Fruit fly (Drosophila melanogaster) whole organism, pupa: ENCODE data around the gene CG14431.

ENCODE experiments used
- CG10348 ChIP-seq: fragments of 200-800 bp; sonication (Bioruptor generic); IDR thresholded peaks from 2 replicates; pipeline ENCODE4 v1.3.6; 2022; ENCODE audit warnings: missing biosample characterization, missing genetic modification characterization
- CG12605 ChIP-seq: fragments of 200-800 bp; sonication (Bioruptor generic); IDR thresholded peaks from 2 replicates; pipeline ENCODE4 v1.3.6; 2022; ENCODE audit warnings: missing biosample characterization, missing genetic modification characterization
- CG13204 ChIP-seq: fragments of 200-800 bp; sonication (Bioruptor generic); optimal IDR thresholded peaks from 2 replicates; lab custom pipeline; 2018; ENCODE audit warnings: missing biosample characterization, mild to moderate bottlenecking, missing genetic modification characterization, moderate library complexity
- CG14655 ChIP-seq: fragments of 200-800 bp; sonication (Bioruptor generic); optimal IDR thresholded peaks from 3 replicates; lab custom pipeline; 2017; ENCODE audit warnings: mild to moderate bottlenecking, missing biosample characterization, missing genetic modification reagents, missing genetic modification characterization
- CG15710 ChIP-seq: fragments of 200-800 bp; sonication (Bioruptor generic); optimal IDR thresholded peaks from 2 replicates; lab custom pipeline; 2018; ENCODE audit warnings: missing biosample characterization, mild to moderate bottlenecking, missing genetic modification characterization, moderate library complexity
- CG17806 ChIP-seq: fragments of 200-800 bp; sonication (Bioruptor generic); optimal IDR thresholded peaks from 2 replicates; lab custom pipeline; 2018; ENCODE audit warnings: missing biosample characterization, mild to moderate bottlenecking, missing genetic modification characterization, moderate library complexity
- CG32121 ChIP-seq: fragments of 200-800 bp; sonication (Bioruptor generic); IDR thresholded peaks from 2 replicates; pipeline ENCODE4 v1.3.6; 2022; ENCODE audit warnings: missing biosample characterization, missing genetic modification characterization
- CG34367 ChIP-seq: fragments of 200-800 bp; sonication (Bioruptor generic); optimal IDR thresholded peaks from 2 replicates; lab custom pipeline; 2018; ENCODE audit warnings: missing biosample characterization, mild to moderate bottlenecking, missing genetic modification characterization
- CG4496 ChIP-seq: fragments of 200-800 bp; sonication (Bioruptor generic); IDR thresholded peaks from 3 replicates; pipeline ENCODE4 v1.3.6; 2022; ENCODE audit warnings: missing biosample characterization, missing genetic modification characterization
- CG8159 ChIP-seq: fragments of 200-800 bp; sonication (Bioruptor generic); optimal IDR thresholded peaks from 3 replicates; lab custom pipeline; 2018; ENCODE audit warnings: missing biosample characterization, mild to moderate bottlenecking, missing genetic modification characterization, moderate library complexity
- CG8301 ChIP-seq: fragments of 200-800 bp; sonication (Bioruptor generic); optimal IDR thresholded peaks from 2 replicates; lab custom pipeline; 2018; ENCODE audit warnings: missing biosample characterization, mild to moderate bottlenecking, missing genetic modification characterization
- CG9948 ChIP-seq: fragments of 200-800 bp; sonication (Bioruptor generic); optimal IDR thresholded peaks from 2 replicates; lab custom pipeline; 2018; ENCODE audit warnings: missing biosample characterization, mild to moderate bottlenecking, missing genetic modification characterization, moderate library complexity
- D1 ChIP-seq: fragments of 200-800 bp; sonication (Bioruptor generic); optimal IDR thresholded peaks from 2 replicates; lab custom pipeline; 2018; ENCODE audit warnings: missing biosample characterization, mild to moderate bottlenecking, missing genetic modification characterization, moderate library complexity
- EcR ChIP-seq: fragments of 200-800 bp; sonication (Bioruptor generic); optimal IDR thresholded peaks from 3 replicates; lab custom pipeline; 2019; ENCODE audit warnings: missing biosample characterization, missing genetic modification characterization, mild to moderate bottlenecking, moderate library complexity, missing genetic modification reagents
- Ets98B ChIP-seq: fragments of 200-800 bp; sonication (Bioruptor generic); IDR thresholded peaks from 2 replicates; pipeline ENCODE4 v1.3.6; 2022; ENCODE audit warnings: missing biosample characterization, missing genetic modification characterization
- Pif1A ChIP-seq: fragments of 200-800 bp; sonication (Bioruptor generic); optimal IDR thresholded peaks from 3 replicates; lab custom pipeline; 2016; ENCODE audit warnings: missing biosample characterization, missing genetic modification characterization
- Pif1B ChIP-seq: fragments of 200-800 bp; sonication (Bioruptor generic); optimal IDR thresholded peaks from 3 replicates; lab custom pipeline; 2016; ENCODE audit warnings: missing biosample characterization, missing genetic modification characterization
- Snoo ChIP-seq: fragments of 200-800 bp; sonication (Bioruptor generic); optimal IDR thresholded peaks from 3 replicates; lab custom pipeline; 2017; ENCODE audit warnings: missing biosample characterization, mild to moderate bottlenecking, missing genetic modification characterization, inconsistent platforms
- fd96Ca ChIP-seq: fragments of 200-800 bp; sonication (Bioruptor generic); IDR thresholded peaks from 3 replicates; pipeline ENCODE4 v1.3.6; 2022; ENCODE audit warnings: missing biosample characterization, missing genetic modification characterization
- gl ChIP-seq: fragments of 200-800 bp; sonication (Bioruptor generic); optimal IDR thresholded peaks from 2 replicates; lab custom pipeline; 2018; ENCODE audit warnings: missing biosample characterization, mild to moderate bottlenecking, missing genetic modification characterization
- rn ChIP-seq: fragments of 200-800 bp; sonication (Bioruptor generic); IDR thresholded peaks from 2 replicates; pipeline ENCODE4 v1.3.6; 2022; ENCODE audit warnings: missing biosample characterization, missing genetic modification characterization

The CG14431 gene

dm6 chrX:7011063-7011743, 103.1 kb downstream of the CG14431 start, which contains the start of the genes cm, sloth1 and sloth2:
cm (minus strand) TSS chrX:7011145.
sloth1 (plus strand) TSS chrX:7011357.
sloth2 (plus strand) TSS chrX:7011357.
- TF ChIP-seq CG17806 (tag; lab: Kevin White, UChicago) (peak; percentile 71), CG9948 (peak; percentile 64), CG4496 (GFP tag; lab: Robert Waterston, UW) (peak; percentile 84), CG12605 (peak; percentile 62; the same call in 1 of the 2 replicates), Pif1B (GFP tag; lab: Kevin White, UChicago) (peak; percentile 80), CG15710 (tag; lab: Kevin White, UChicago) (peak; percentile 82), fd96Ca (GFP tag; lab: Robert Waterston, UW) (peak; percentile 84), rn (peak; percentile 34; the same call in 1 of the 2 replicates), CG8301 (tag; lab: Kevin White, UChicago) (peak; percentile 72), EcR (GFP tag; lab: Kevin White, UChicago) (no peak), Ets98B (GFP tag; lab: Robert Waterston, UW) (peak; percentile 78), gl (peak; percentile 50), Snoo (tag; lab: Kevin White, UChicago) (peak; percentile 68), D1 (tag; lab: Kevin White, UChicago) (no peak), CG10348 (GFP tag; lab: Robert Waterston, UW) (no peak), CG32121 (GFP tag; lab: Robert Waterston, UW) (peak; percentile 85), CG14655 (GFP tag; lab: Kevin White, UChicago) (peak; percentile 75), Pif1A (GFP tag; lab: Kevin White, UChicago) (peak; percentile 83), CG8159 (tag; lab: Kevin White, UChicago) (peak; percentile 76), CG13204 (GFP tag; lab: Kevin White, UChicago) (peak; percentile 35), CG34367 (peak; percentile 77)

dm6 chrX:7013320-7014214, 105.5 kb downstream of the CG14431 start, which contains the start of the genes CG3032 and CG4593:
CG3032 (minus strand) TSS chrX:7013881.
CG4593 (plus strand) TSS chrX:7013887.
- TF ChIP-seq CG8159 (tag; lab: Kevin White, UChicago): peak; percentile 97
- TF ChIP-seq CG10348 (GFP tag; lab: Robert Waterston, UW): peak; percentile 92
- TF ChIP-seq CG13204 (GFP tag; lab: Kevin White, UChicago): peak; percentile 15
- TF ChIP-seq CG17806 (tag; lab: Kevin White, UChicago): peak; percentile 87
- peak; percentile 75 for TF ChIP-seq Pif1B (GFP tag; lab: Kevin White, UChicago)
- TF ChIP-seq CG34367: peak; percentile 87
- TF ChIP-seq CG8301 (tag; lab: Kevin White, UChicago): peak; percentile 91
- peak; percentile 90 for TF ChIP-seq CG14655 (GFP tag; lab: Kevin White, UChicago)
- TF ChIP-seq CG9948: peak; percentile 82
- TF ChIP-seq rn: peak; percentile 93
- no peak for TF ChIP-seq EcR (GFP tag; lab: Kevin White, UChicago)
- peak; percentile 91 for TF ChIP-seq fd96Ca (GFP tag; lab: Robert Waterston, UW)
- TF ChIP-seq gl: peak; percentile 31
- peak; percentile 98 for TF ChIP-seq Ets98B (GFP tag; lab: Robert Waterston, UW)
- TF ChIP-seq CG15710 (tag; lab: Kevin White, UChicago): peak; percentile 84
- no peak for TF ChIP-seq D1 (tag; lab: Kevin White, UChicago)
- TF ChIP-seq CG12605: peak; percentile 97
- TF ChIP-seq Snoo (tag; lab: Kevin White, UChicago): peak; percentile 79
- TF ChIP-seq CG4496 (GFP tag; lab: Robert Waterston, UW): peak; percentile 98
- TF ChIP-seq Pif1A (GFP tag; lab: Kevin White, UChicago): peak; percentile 85
- peak; percentile 96 for TF ChIP-seq CG32121 (GFP tag; lab: Robert Waterston, UW)
- TF ChIP-seq, all 21 proteins: peak for 19

dm6 chrX:7014931-7015428, 106.9 kb downstream of the CG14431 start:
- peak; percentile 12 for TF ChIP-seq CG9948
- no peak for TF ChIP-seq CG13204 (GFP tag; lab: Kevin White, UChicago)
- peak; percentile 21 for TF ChIP-seq CG17806 (tag; lab: Kevin White, UChicago)
- TF ChIP-seq CG8159 (tag; lab: Kevin White, UChicago): peak; percentile 25
- TF ChIP-seq CG15710 (tag; lab: Kevin White, UChicago): peak; percentile 9
- peak; percentile 35 for TF ChIP-seq Pif1B (GFP tag; lab: Kevin White, UChicago)
- peak; percentile 65 for TF ChIP-seq Snoo (tag; lab: Kevin White, UChicago)
- peak; percentile 68; the same call in 2 of the 3 replicates for TF ChIP-seq CG4496 (GFP tag; lab: Robert Waterston, UW)
- TF ChIP-seq rn: no peak
- peak; percentile 40; the same call in 1 of the 2 replicates for TF ChIP-seq CG32121 (GFP tag; lab: Robert Waterston, UW)
- peak; percentile 57 for TF ChIP-seq Ets98B (GFP tag; lab: Robert Waterston, UW)
- TF ChIP-seq CG34367: no peak
- peak; percentile 33; the same call in 1 of the 2 replicates for TF ChIP-seq CG12605
- peak; percentile 29; the same call in 1 of the 3 replicates for TF ChIP-seq fd96Ca (GFP tag; lab: Robert Waterston, UW)
- TF ChIP-seq Pif1A (GFP tag; lab: Kevin White, UChicago): peak; percentile 61
